In genomic region chrX:16389273-16389672, ce11 we compare ENCODE assay signal across 1 worm cellular context.
TF ChIP-seq lines count a peak whose summit lies in the region.

Gene let-2, minus strand, starts transcription at chrX:16389340.

TF ChIP-seq in whole organism, L1 larva, 84 proteins besides CTCF, POLR2A, EP300 and RAD21 (continued from another document):
- TF ChIP-seq nhr-11 (tag; optimal IDR thresholded peaks at IDR 0.05; lab: Kevin White, UChicago) (no peak), nhr-85 (tag; lab: Kevin White, UChicago) (no peak), fkh-8 (tag; optimal IDR thresholded peaks at IDR 0.05; lab: Kevin White, UChicago) (no peak), nhr-71 (tag; optimal IDR thresholded peaks at IDR 0.05; lab: Kevin White, UChicago) (peak; percentile 44), mep-1 (tag; optimal IDR thresholded peaks at IDR 0.05; lab: Kevin White, UChicago) (no peak), lin-14 (GFP tag; optimal IDR thresholded peaks at IDR 0.05; lab: Kevin White, UChicago) (peak; percentile 58), dsc-1 (tag; optimal IDR thresholded peaks at IDR 0.05; lab: Kevin White, UChicago) (peak; percentile 25), lin-15B (tag; optimal IDR thresholded peaks at IDR 0.05; lab: Kevin White, UChicago) (no peak), rnt-1 (tag; optimal IDR thresholded peaks at IDR 0.05; lab: Kevin White, UChicago) (peak; percentile 62), hlh-4 (tag; optimal IDR thresholded peaks at IDR 0.05; lab: Kevin White, UChicago) (no peak), ceh-63 (GFP tag; optimal IDR thresholded peaks at IDR 0.05; lab: Kevin White, UChicago) (no peak)
TF ChIP-seq in whole organism, L1 larva: peak in this region for 7.
